Worm (Caenorhabditis elegans): Measurements from ENCODE around the gene F18C5.5.

F18C5.5 gene

ce11 chrII:6561300-6561699 lies 5.2 kb downstream of the F18C5.5 start, which contains the start of gene F18C5.10:
Gene F18C5.10, minus strand, starts transcription at chrII:6561444.
- TF ChIP-seq ztf-4 (tag; optimal IDR thresholded peaks at IDR 0.05) = no peak
- no peak for TF ChIP-seq lin-39 (tag; optimal IDR thresholded peaks at IDR 0.05)
- no peak for TF ChIP-seq nhr-11 (tag; optimal IDR thresholded peaks at IDR 0.05)
- TF ChIP-seq nhr-25 (tag; optimal IDR thresholded peaks at IDR 0.05) = no peak
- TF ChIP-seq peb-1 (tag; optimal IDR thresholded peaks at IDR 0.05) = no peak
- TF ChIP-seq lsy-2 (tag; optimal IDR thresholded peaks at IDR 0.05) = peak in 1 of 2 experiments; percentile 9
- no peak for TF ChIP-seq mab-5 (tag; optimal IDR thresholded peaks at IDR 0.05)
- no peak for TF ChIP-seq aly-2 (tag; optimal IDR thresholded peaks at IDR 0.05)
- no peak for TF ChIP-seq lin-11 (tag; optimal IDR thresholded peaks at IDR 0.05)
- no peak for TF ChIP-seq ztf-11 (tag; optimal IDR thresholded peaks at IDR 0.05)
- no peak for TF ChIP-seq crh-2 (tag; optimal IDR thresholded peaks at IDR 0.05)
- no peak for TF ChIP-seq ceh-82 (tag; optimal IDR thresholded peaks at IDR 0.05)
- TF ChIP-seq ztf-1 (GFP tag; conservative IDR thresholded peaks at IDR 0.05) = no peak
- peak; percentile 60 for TF ChIP-seq ama-1 (optimal IDR thresholded peaks at IDR 0.05)
- no peak for TF ChIP-seq C34F6.9 (tag; optimal IDR thresholded peaks at IDR 0.05)
- no peak for TF ChIP-seq nhr-23 (tag; optimal IDR thresholded peaks at IDR 0.05)
- no peak for TF ChIP-seq nhr-12 (tag; optimal IDR thresholded peaks at IDR 0.05)
- peak; percentile 74 for TF ChIP-seq nhr-129 (tag; optimal IDR thresholded peaks at IDR 0.05)
- TF ChIP-seq unc-62 (GFP tag; optimal IDR thresholded peaks at IDR 0.05) = no peak

ce11 chrII:6560291-6560690 lies 6.2 kb downstream of the F18C5.5 start:
- peak; percentile 27 for TF ChIP-seq nhr-129 (tag; optimal IDR thresholded peaks at IDR 0.05)
- TF ChIP-seq ama-1 (optimal IDR thresholded peaks at IDR 0.05) = peak; percentile 51
- no peak for TF ChIP-seq nhr-25 (tag; optimal IDR thresholded peaks at IDR 0.05)

ce11 chrII:6558887-6559286 lies 7.6 kb downstream of the F18C5.5 start:
- TF ChIP-seq R02D3.7 (tag; optimal IDR thresholded peaks at IDR 0.05) (no peak), ztf-1 (GFP tag; conservative IDR thresholded peaks at IDR 0.05) (no peak), ceh-16 (tag; optimal IDR thresholded peaks at IDR 0.05) (no peak)

- no peak for TF ChIP-seq crh-2 (tag; optimal IDR thresholded peaks at IDR 0.05)
- no peak for TF ChIP-seq nhr-237 (tag; optimal IDR thresholded peaks at IDR 0.05)
- no peak for TF ChIP-seq snpc-4 (tag; optimal IDR thresholded peaks at IDR 0.05)
- TF ChIP-seq lsy-2 (tag; optimal IDR thresholded peaks at IDR 0.05) = no peak
- TF ChIP-seq aly-2 (tag; optimal IDR thresholded peaks at IDR 0.05) = no peak
- TF ChIP-seq ceh-82 (tag; optimal IDR thresholded peaks at IDR 0.05) = no peak
- TF ChIP-seq lin-11 (tag; optimal IDR thresholded peaks at IDR 0.05) = no peak
- TF ChIP-seq nhr-25 (tag; optimal IDR thresholded peaks at IDR 0.05) = no peak
- no peak for TF ChIP-seq elt-1 (tag; optimal IDR thresholded peaks at IDR 0.05)
- TF ChIP-seq ZK546.5 (tag; optimal IDR thresholded peaks at IDR 0.05) = no peak
- no peak for TF ChIP-seq mbf-1 (tag; optimal IDR thresholded peaks at IDR 0.05)
- TF ChIP-seq ztf-11 (tag; optimal IDR thresholded peaks at IDR 0.05) = no peak
Observed at ce11 chrII:6554677-6555076, 11.9 kb downstream of the F18C5.5 start, which contains the start of gene wrn-1. Gene wrn-1, plus strand, starts transcription at chrII:6554977.

ce11 chrII:6544842-6545410 lies 21.6 kb downstream of the F18C5.5 start, which contains the start of gene lron-15:
Gene lron-15, minus strand, starts transcription at chrII:6544892.
- TF ChIP-seq gmeb-1 (tag; optimal IDR thresholded peaks at IDR 0.05) = no peak
- TF ChIP-seq lin-39 (tag; optimal IDR thresholded peaks at IDR 0.05) = no peak
- no peak for TF ChIP-seq sma-9 (GFP tag; optimal IDR thresholded peaks at IDR 0.05)
- no peak for TF ChIP-seq sma-9 (tag; optimal IDR thresholded peaks at IDR 0.05)
- TF ChIP-seq lsy-2 (tag; optimal IDR thresholded peaks at IDR 0.05) = no peak
- TF ChIP-seq unc-62 (GFP tag; optimal IDR thresholded peaks at IDR 0.05) = no peak
- no peak for TF ChIP-seq mbf-1 (tag; optimal IDR thresholded peaks at IDR 0.05)
- TF ChIP-seq ztf-11 (tag; optimal IDR thresholded peaks at IDR 0.05) = no peak
- TF ChIP-seq ztf-4 (tag; optimal IDR thresholded peaks at IDR 0.05) = no peak
- no peak for TF ChIP-seq elt-3 (tag; optimal IDR thresholded peaks at IDR 0.05)
- TF ChIP-seq ceh-82 (tag; optimal IDR thresholded peaks at IDR 0.05) = no peak
- no peak for TF ChIP-seq R02D3.7 (tag; optimal IDR thresholded peaks at IDR 0.05)
- no peak for TF ChIP-seq nhr-21 (tag; optimal IDR thresholded peaks at IDR 0.05)

- no peak for TF ChIP-seq nhr-25 (tag; optimal IDR thresholded peaks at IDR 0.05)
- TF ChIP-seq unc-55 (GFP tag; optimal IDR thresholded peaks at IDR 0.05) = peak; percentile 87
- TF ChIP-seq mab-5 (tag; optimal IDR thresholded peaks at IDR 0.05) = peak; percentile 13
- TF ChIP-seq skn-1 (tag; optimal IDR thresholded peaks at IDR 0.05) = no peak
- no peak for TF ChIP-seq ceh-82 (tag; optimal IDR thresholded peaks at IDR 0.05)
- TF ChIP-seq ama-1 (optimal IDR thresholded peaks at IDR 0.05) = no peak
- TF ChIP-seq gmeb-1 (tag; optimal IDR thresholded peaks at IDR 0.05) = peak; percentile 90
- TF ChIP-seq sma-9 (GFP tag; optimal IDR thresholded peaks at IDR 0.05) = peak; percentile 30
- no peak for TF ChIP-seq sma-9 (tag; optimal IDR thresholded peaks at IDR 0.05)
- no peak for TF ChIP-seq lin-39 (tag; optimal IDR thresholded peaks at IDR 0.05)
- no peak for TF ChIP-seq zag-1 (tag; optimal IDR thresholded peaks at IDR 0.05)
- peak; percentile 44 for TF ChIP-seq crh-2 (tag; optimal IDR thresholded peaks at IDR 0.05)
- TF ChIP-seq F13H6.1 (tag; optimal IDR thresholded peaks at IDR 0.05) = peak; percentile 5
- no peak for TF ChIP-seq blmp-1 (tag; optimal IDR thresholded peaks at IDR 0.05; ENCODE audit: insufficient read depth)
- no peak for TF ChIP-seq nhr-12 (tag; optimal IDR thresholded peaks at IDR 0.05)
- peak; percentile 44 for TF ChIP-seq lin-13 (GFP tag; optimal IDR thresholded peaks at IDR 0.05)
- peak in 1 of 2 experiments; percentile 81 for TF ChIP-seq lsy-2 (tag; optimal IDR thresholded peaks at IDR 0.05)
- TF ChIP-seq nhr-129 (tag; optimal IDR thresholded peaks at IDR 0.05) = peak; percentile 61
- no peak for TF ChIP-seq elt-3 (tag; optimal IDR thresholded peaks at IDR 0.05)
- TF ChIP-seq C34F6.9 (tag; optimal IDR thresholded peaks at IDR 0.05) = peak; percentile 64
- no peak for TF ChIP-seq Y55F3AM.14 (GFP tag; optimal IDR thresholded peaks at IDR 0.05)
- no peak for TF ChIP-seq nhr-23 (tag; optimal IDR thresholded peaks at IDR 0.05)
- no peak for TF ChIP-seq sem-4 (tag; optimal IDR thresholded peaks at IDR 0.05)
- TF ChIP-seq nhr-77 (tag; optimal IDR thresholded peaks at IDR 0.05) = no peak
Observed at ce11 chrII:6535957-6536424, 30.5 kb downstream of the F18C5.5 start, which contains the start of gene utp-20. Gene utp-20, plus strand, starts transcription at chrII:6536374.
